Worm (Caenorhabditis elegans) whole organism, early embryonic: ENCODE results near the gene F19B10.4.

ENCODE experiments used
- aly-1 ChIP-seq: sonication (generic microtip); optimal IDR thresholded peaks from 2 replicates; lab custom pipeline; 2016; ENCODE audit warnings: missing genetic modification characterization, missing compliant biosample characterization
- ama-1 ChIP-seq: fragments of 150-350 bp; optimal IDR thresholded peaks from 2 replicates; lab custom pipeline; 2014
- ceh-13 ChIP-seq: fragments of 200-800 bp; sonication (Bioruptor generic); optimal IDR thresholded peaks from 2 replicates; lab custom pipeline; 2018; ENCODE audit warnings: mild to moderate bottlenecking, missing genetic modification characterization, missing compliant biosample characterization
- ets-7 ChIP-seq: sonication (generic microtip); optimal IDR thresholded peaks from 2 replicates; lab custom pipeline; 2016; ENCODE audit warnings: missing genotype, missing genetic modification characterization, missing compliant biosample characterization
- flt-1 ChIP-seq: fragments of 200-800 bp; sonication (Bioruptor generic); IDR thresholded peaks from 2 replicates; pipeline ENCODE4 v1.3.6; 2022; ENCODE audit warnings: missing genetic modification characterization, missing compliant biosample characterization
- hnd-1 ChIP-seq: sonication (generic microtip); optimal IDR thresholded peaks from 2 replicates; lab custom pipeline; 2016; ENCODE audit warnings: missing genetic modification characterization, missing compliant biosample characterization
- pes-1 ChIP-seq: fragments of 200-800 bp; sonication (Bioruptor generic); IDR thresholded peaks from 2 replicates; pipeline ENCODE4 v1.3.6; 2022; ENCODE audit warnings: missing genetic modification reagents, missing genetic modification characterization, missing compliant biosample characterization
- scrt-1 ChIP-seq: fragments of 200-800 bp; sonication (Bioruptor generic); IDR thresholded peaks from 2 replicates; pipeline ENCODE4 v1.3.6; 2022; ENCODE audit warnings: missing genetic modification characterization, missing compliant biosample characterization
- sea-1 ChIP-seq: fragments of 200-800 bp; sonication (Bioruptor generic); conservative IDR thresholded peaks from 2 replicates; pipeline ENCODE4 v1.3.6; 2022; ENCODE audit warnings: missing genetic modification characterization, missing compliant biosample characterization
- tra-4 ChIP-seq: sonication (generic microtip); optimal IDR thresholded peaks from 2 replicates; lab custom pipeline; 2017; ENCODE audit warnings: missing genetic modification characterization, missing compliant biosample characterization

DNA sequence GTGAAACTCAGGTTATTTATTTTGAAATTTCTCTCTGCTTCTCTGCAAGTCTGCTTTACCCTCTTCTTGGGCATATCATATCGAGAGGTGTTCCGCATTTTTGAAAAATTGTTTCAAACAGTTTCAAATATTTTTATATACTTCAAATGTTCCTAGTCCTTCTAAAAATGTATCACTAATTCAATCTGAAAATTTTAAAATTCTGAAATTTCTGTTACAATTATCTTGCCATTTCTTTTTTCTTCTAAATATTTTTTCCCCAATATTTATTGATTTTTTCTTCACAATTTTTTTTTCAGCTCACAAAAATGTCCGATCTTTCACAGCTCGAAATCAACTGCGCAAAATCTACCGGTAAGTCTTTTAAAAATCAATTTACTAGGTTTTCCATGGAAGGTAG lies at the start of gene F19B10.4:
- TF ChIP-seq scrt-1 (GFP tag; lab: Robert Waterston, UW) (no peak), ama-1 (no peak), sea-1 (no peak), pes-1 (GFP tag; lab: Robert Waterston, UW) (no peak), ceh-13 (GFP tag; lab: Kevin White, UChicago) (no peak), hnd-1 (tag; lab: Kevin White, UChicago) (no peak), flt-1 (GFP tag; lab: Robert Waterston, UW) (no peak), tra-4 (tag; lab: Kevin White, UChicago) (no peak), aly-1 (no peak), ets-7 (tag; lab: Kevin White, UChicago) (no peak)
